Fruit fly (Drosophila melanogaster) whole organism, embryonic: ENCODE measurements around the gene CG10280.

Experiments used
- Abd-B ChIP-seq: fragments of 200-800 bp; sonication (Bioruptor generic); optimal IDR thresholded peaks from 2 replicates; lab custom pipeline; 2018; ENCODE audit warnings: missing biosample characterization, mild to moderate bottlenecking, missing genetic modification characterization, moderate library complexity
- CG11560 ChIP-seq: fragments of 200-800 bp; sonication (Bioruptor generic); IDR thresholded peaks from 3 replicates; pipeline ENCODE4 v1.3.6; 2022; ENCODE audit warnings: missing biosample characterization, missing genetic modification characterization
- CG12219 ChIP-seq: fragments of 200-800 bp; sonication (Bioruptor generic); optimal IDR thresholded peaks from 3 replicates; lab custom pipeline; 2018; ENCODE audit warnings: missing biosample characterization, mild to moderate bottlenecking, missing genetic modification characterization
- CG15011 ChIP-seq: fragments of 200-800 bp; sonication (Bioruptor generic); optimal IDR thresholded peaks from 3 replicates; lab custom pipeline; 2018; ENCODE audit warnings: missing biosample characterization, mild to moderate bottlenecking, missing genetic modification characterization
- CG15269 ChIP-seq: fragments of 200-800 bp; sonication (Bioruptor generic); optimal IDR thresholded peaks from 2 replicates; lab custom pipeline; 2018; ENCODE audit warnings: missing biosample characterization, mild to moderate bottlenecking, missing genetic modification characterization, moderate library complexity
- CG17912 ChIP-seq: fragments of 200-800 bp; sonication (Bioruptor generic); optimal IDR thresholded peaks from 2 replicates; lab custom pipeline; 2018; ENCODE audit warnings: missing biosample characterization, mild to moderate bottlenecking, missing genetic modification characterization
- CG18599 ChIP-seq: fragments of 200-800 bp; sonication (Bioruptor generic); optimal IDR thresholded peaks from 3 replicates; lab custom pipeline; 2017; ENCODE audit warnings: missing biosample characterization, missing genetic modification characterization, mild to moderate bottlenecking, moderate library complexity, missing genetic modification reagents
- CG2116 ChIP-seq: fragments of 200-800 bp; sonication (Bioruptor generic); optimal IDR thresholded peaks from 3 replicates; lab custom pipeline; 2018; ENCODE audit warnings: missing biosample characterization, mild to moderate bottlenecking, missing genetic modification characterization
- CG2712 ChIP-seq: fragments of 200-800 bp; optimal IDR thresholded peaks from 3 replicates; lab custom pipeline; 2019; ENCODE audit warnings: missing biosample characterization, mild to moderate bottlenecking, missing genetic modification characterization, moderate library complexity
- CG2889 ChIP-seq: fragments of 200-800 bp; sonication (Bioruptor generic); IDR thresholded peaks from 3 replicates; pipeline ENCODE4 v1.3.6; 2022; ENCODE audit warnings: missing biosample characterization, missing genetic modification characterization
- CG33213 ChIP-seq: fragments of 200-800 bp; sonication (Bioruptor generic); optimal IDR thresholded peaks from 3 replicates; lab custom pipeline; 2016; ENCODE audit warnings: missing biosample characterization, missing genetic modification characterization
- CG3726 ChIP-seq: fragments of 200-800 bp; sonication (Bioruptor generic); IDR thresholded peaks from 3 replicates; pipeline ENCODE4, ENCODE4 v1.3.6; 2022; ENCODE audit warnings: missing biosample characterization, missing genetic modification characterization
- CG42726 ChIP-seq: fragments of 200-800 bp; sonication (Bioruptor generic); IDR thresholded peaks from 2 replicates; pipeline ENCODE4 v1.3.6; 2022; ENCODE audit warnings: missing biosample characterization, missing genetic modification characterization; ENCODE audit not compliant: partially characterized antibody
- CG5245 ChIP-seq: fragments of 200-800 bp; sonication (Bioruptor generic); optimal IDR thresholded peaks from 3 replicates; lab custom pipeline; 2016; ENCODE audit warnings: missing biosample characterization, missing genetic modification characterization
- CG6689 ChIP-seq: fragments of 200-800 bp; sonication (Bioruptor generic); IDR thresholded peaks from 2 replicates; pipeline ENCODE4 v1.3.6; 2022; ENCODE audit warnings: missing biosample characterization, missing genetic modification characterization
- CG7839 ChIP-seq: fragments of 200-800 bp; sonication (Bioruptor generic); optimal IDR thresholded peaks from 3 replicates; lab custom pipeline; 2018; ENCODE audit warnings: missing biosample characterization, mild to moderate bottlenecking, missing genetic modification characterization, moderate library complexity
- CG9215 ChIP-seq: fragments of 200-800 bp; sonication (Bioruptor generic); IDR thresholded peaks from 2 replicates; pipeline ENCODE4 v1.3.6; 2022; ENCODE audit warnings: missing biosample characterization, missing genetic modification characterization
- Fer2 ChIP-seq: fragments of 200-800 bp; sonication (Bioruptor generic); optimal IDR thresholded peaks from 2 replicates; lab custom pipeline; 2018; ENCODE audit warnings: missing biosample characterization, mild to moderate bottlenecking, missing genetic modification characterization, moderate library complexity
- HLH4C ChIP-seq: fragments of 200-800 bp; sonication (Bioruptor generic); IDR thresholded peaks from 3 replicates; pipeline ENCODE4 v1.3.6; 2022; ENCODE audit warnings: missing biosample characterization, missing genetic modification characterization; ENCODE audit not compliant: partially characterized antibody
- Mad ChIP-seq: fragments of 200-800 bp; sonication (Bioruptor generic); optimal IDR thresholded peaks from 2 replicates; lab custom pipeline; 2016; ENCODE audit warnings: missing biosample characterization, missing genetic modification characterization
- Neu2 ChIP-seq: fragments of 200-800 bp; sonication (Bioruptor generic); optimal IDR thresholded peaks from 3 replicates; lab custom pipeline; 2016; ENCODE audit warnings: missing biosample characterization, missing genetic modification characterization, borderline replicate concordance
- Nf-YC ChIP-seq: fragments of 200-800 bp; optimal IDR thresholded peaks from 3 replicates; lab custom pipeline; 2019; ENCODE audit warnings: missing biosample characterization, mild to moderate bottlenecking, missing genetic modification characterization, moderate library complexity
- Oaz ChIP-seq: fragments of 200-800 bp; sonication (Bioruptor generic); IDR thresholded peaks from 2 replicates; pipeline ENCODE4 v1.3.6; 2022; ENCODE audit warnings: missing biosample characterization, missing genetic modification characterization
- Side ChIP-seq: fragments of 200-800 bp; sonication (Bioruptor generic); optimal IDR thresholded peaks from 2 replicates; lab custom pipeline; 2016; ENCODE audit warnings: missing biosample characterization, missing genetic modification characterization
- Six4 ChIP-seq: fragments of 200-800 bp; sonication (Bioruptor generic); optimal IDR thresholded peaks from 2 replicates; lab custom pipeline; 2016; ENCODE audit warnings: missing biosample characterization, missing genetic modification characterization
- Sox102F ChIP-seq: fragments of 200-800 bp; sonication (Bioruptor generic); optimal IDR thresholded peaks from 2 replicates; lab custom pipeline; 2018; ENCODE audit warnings: missing biosample characterization, mild to moderate bottlenecking, missing genetic modification characterization, moderate library complexity
- Spps ChIP-seq: fragments of 200-800 bp; sonication (Bioruptor generic); optimal IDR thresholded peaks from 2 replicates; lab custom pipeline; 2018; ENCODE audit warnings: missing biosample characterization, mild to moderate bottlenecking, missing genetic modification characterization
- Sry-β ChIP-seq: fragments of 200-800 bp; sonication (Bioruptor generic); optimal IDR thresholded peaks from 2 replicates; lab custom pipeline; 2018; ENCODE audit warnings: missing biosample characterization, mild to moderate bottlenecking, missing genetic modification characterization, moderate library complexity
- amos ChIP-seq: fragments of 200-800 bp; sonication (Bioruptor generic); IDR thresholded peaks from 2 replicates; pipeline ENCODE4 v1.3.6; 2022; ENCODE audit warnings: missing biosample characterization, missing genetic modification characterization; ENCODE audit not compliant: partially characterized antibody
- ato ChIP-seq: fragments of 200-800 bp; sonication (Bioruptor generic); IDR thresholded peaks from 2 replicates; pipeline ENCODE4 v1.3.6; 2022; ENCODE audit warnings: missing biosample characterization, missing genetic modification characterization; ENCODE audit not compliant: partially characterized antibody
- cas ChIP-seq: fragments of 200-800 bp; sonication (Bioruptor generic); IDR thresholded peaks from 2 replicates; pipeline ENCODE4 v1.3.6; 2022; ENCODE audit warnings: missing biosample characterization, missing genetic modification characterization
- caup ChIP-seq: fragments of 200-800 bp; sonication (Bioruptor generic); optimal IDR thresholded peaks from 3 replicates; lab custom pipeline; 2017; ENCODE audit warnings: missing biosample characterization, mild to moderate bottlenecking, missing genetic modification characterization, moderate library complexity; ENCODE audit not compliant: severe bottlenecking
- chn ChIP-seq: fragments of 200-800 bp; sonication (Bioruptor generic); optimal IDR thresholded peaks from 2 replicates; lab custom pipeline; 2016; ENCODE audit warnings: missing biosample characterization, missing genetic modification characterization
- dati ChIP-seq: fragments of 200-800 bp; sonication (Bioruptor generic); IDR thresholded peaks from 2 replicates; pipeline ENCODE4 v1.3.6; 2022; ENCODE audit warnings: missing biosample characterization, missing genetic modification characterization
- dpn ChIP-seq, 2 experiments: fragments of 200-800 bp; sonication (Bioruptor generic); optimal IDR thresholded peaks; 3 replicates each; lab custom pipeline; 2016; ENCODE audit warnings: missing biosample characterization in 2 of 2, missing genetic modification characterization in 2 of 2
- fd64A ChIP-seq: fragments of 200-800 bp; sonication (Bioruptor generic); optimal IDR thresholded peaks from 3 replicates; lab custom pipeline; 2018; ENCODE audit warnings: missing biosample characterization, mild to moderate bottlenecking, missing genetic modification characterization
- ftz-f1 ChIP-seq: fragments of 200-800 bp; sonication (Bioruptor generic); optimal IDR thresholded peaks from 2 replicates; lab custom pipeline; 2016; ENCODE audit warnings: missing biosample characterization, missing genetic modification characterization
- hth ChIP-seq: fragments of >200 bp; optimal IDR thresholded peaks from 2 replicates; lab custom pipeline; 2017; ENCODE audit warnings: inconsistent platforms
- lab ChIP-seq: fragments of 200-800 bp; sonication (Bioruptor generic); optimal IDR thresholded peaks from 3 replicates; lab custom pipeline; 2017; ENCODE audit warnings: missing biosample characterization, missing genetic modification characterization, mild to moderate bottlenecking, moderate library complexity, missing genetic modification reagents
- pfk ChIP-seq: fragments of 200-800 bp; sonication (Bioruptor generic); optimal IDR thresholded peaks from 2 replicates; lab custom pipeline; 2018; ENCODE audit warnings: missing biosample characterization, mild to moderate bottlenecking, missing genetic modification characterization, moderate library complexity
- prd ChIP-seq, 3 experiments: fragments of >200 bp in 2 of 3; fragments of 200-800 bp in 1 of 3; sonication (Bioruptor generic) in 1 of 3; optimal IDR thresholded peaks in 2 of 3; IDR thresholded peaks in 1 of 3; 2 replicates in 2 of 3; 3 replicates in 1 of 3; pipeline versions ENCODE4 v1.3.6 to Lab custom; 2017 to 2022; ENCODE audit warnings: missing biosample characterization in 1 of 3, missing genetic modification characterization in 1 of 3
- ranshi ChIP-seq: fragments of 200-800 bp; sonication (Bioruptor generic); IDR thresholded peaks from 2 replicates; pipeline ENCODE4 v1.3.6; 2022; ENCODE audit warnings: missing biosample characterization, missing genetic modification characterization
- ro ChIP-seq: fragments of 200-800 bp; sonication (Bioruptor generic); IDR thresholded peaks from 2 replicates; pipeline ENCODE4 v1.3.6; 2022; ENCODE audit warnings: missing biosample characterization, missing genetic modification characterization
- slou ChIP-seq: fragments of 200-800 bp; sonication (Bioruptor generic); optimal IDR thresholded peaks from 3 replicates; lab custom pipeline; 2016; ENCODE audit warnings: missing biosample characterization, missing genetic modification characterization
- tx ChIP-seq: fragments of 200-800 bp; sonication (Bioruptor generic); optimal IDR thresholded peaks from 2 replicates; lab custom pipeline; 2016; ENCODE audit warnings: missing biosample characterization, missing genetic modification characterization
- wek ChIP-seq: fragments of 200-800 bp; sonication (Bioruptor generic); optimal IDR thresholded peaks from 3 replicates; lab custom pipeline; 2018; ENCODE audit warnings: missing biosample characterization, mild to moderate bottlenecking, missing genetic modification characterization, moderate library complexity
- z ChIP-seq: fragments of 200-800 bp; sonication (Bioruptor generic); IDR thresholded peaks from 3 replicates; pipeline ENCODE4 v1.3.6; 2022; ENCODE audit warnings: missing biosample characterization, missing genetic modification characterization
- zfh1 ChIP-seq: fragments of 200-800 bp; sonication (Bioruptor generic); IDR thresholded peaks from 3 replicates; pipeline ENCODE4 v1.3.6; 2022; ENCODE audit warnings: missing biosample characterization, missing genetic modification characterization

Gene CG10280

DNA sequence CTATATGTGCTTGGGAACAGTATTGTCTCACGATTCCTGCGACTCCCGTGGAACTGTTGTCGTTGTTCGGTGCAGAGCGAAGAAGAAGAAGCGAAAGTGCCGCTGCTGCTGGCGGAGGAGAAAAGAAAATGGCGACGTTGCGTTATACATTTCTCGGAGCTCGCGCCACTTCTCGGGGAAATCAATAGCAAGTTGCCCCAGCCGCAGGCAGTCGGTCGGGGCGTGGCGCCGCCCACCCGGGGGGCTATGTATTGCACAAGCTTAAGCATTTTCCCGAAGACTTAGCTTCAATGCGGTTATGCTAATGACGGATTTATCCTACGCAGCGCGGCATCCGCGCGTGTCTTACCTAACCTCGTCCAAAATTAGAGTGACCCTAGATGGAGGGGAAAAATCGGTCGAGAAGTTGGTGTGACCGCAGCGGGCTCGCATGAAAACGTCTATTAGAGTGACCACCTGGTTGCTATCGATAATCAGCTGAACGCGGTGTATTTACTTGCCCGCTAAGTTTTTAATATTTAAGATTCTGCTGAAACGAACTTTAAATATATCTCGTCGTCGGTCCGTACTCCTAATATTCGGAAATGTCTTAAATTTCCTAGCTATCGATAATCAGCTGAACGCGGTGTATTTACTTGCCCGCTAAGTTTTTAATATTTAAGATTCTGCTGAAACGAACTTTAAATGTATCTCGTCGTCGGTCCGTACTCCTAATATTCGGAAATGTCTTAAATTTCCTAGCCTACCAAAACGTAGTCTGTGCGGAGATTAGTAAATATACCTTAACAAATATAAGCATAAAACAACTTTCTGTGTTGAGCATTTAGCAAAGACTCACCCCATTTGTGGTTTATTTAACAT lies 3.3 kb downstream of the CG10280 start, which contains the start of gene Rm62 (continued):
- no peak for TF ChIP-seq hth
- no peak for TF ChIP-seq tx (GFP tag; lab: Kevin White, UChicago)
- 0 out of 2 replicates have a peak, but pooled peaks have one; percentile 10 for TF ChIP-seq Oaz
- no peak for TF ChIP-seq dpn (GFP tag; optimal IDR thresholded peaks at IDR 0.05; lab: Kevin White, UChicago)
- no peak for TF ChIP-seq Spps (tag; lab: Kevin White, UChicago)
- peak; percentile 66 for TF ChIP-seq CG2116 (GFP tag; lab: Kevin White, UChicago)
- no peak for TF ChIP-seq cas (GFP tag; lab: Robert Waterston, UW)
- no peak for TF ChIP-seq CG42726 (GFP tag; lab: Robert Waterston, UW)
- peak; percentile 28; the same call in 1 of the 3 replicates for TF ChIP-seq zfh1 (GFP tag; lab: Robert Waterston, UW)
- peak; percentile 35 for TF ChIP-seq caup
- no peak for TF ChIP-seq CG33213 (GFP tag; lab: Kevin White, UChicago)
- TF ChIP-seq ro (GFP tag; lab: Robert Waterston, UW), result no peak
- TF ChIP-seq ato (GFP tag; lab: Robert Waterston, UW), result 0 out of 2 replicates have a peak, but pooled peaks have one; percentile 45
- no peak for TF ChIP-seq CG12219
- TF ChIP-seq CG7839 (tag; lab: Kevin White, UChicago), result peak; percentile 18
- TF ChIP-seq CG5245 (GFP tag; lab: Kevin White, UChicago), result no peak
- TF ChIP-seq Abd-B (GFP tag; lab: Kevin White, UChicago), result no peak
- peak; percentile 18 for TF ChIP-seq CG15269 (tag; lab: Kevin White, UChicago)
- no peak for TF ChIP-seq prd (optimal IDR thresholded peaks at IDR 0.05; lab: Kevin White, UChicago)
- TF ChIP-seq prd (GFP tag; IDR thresholded peaks at IDR 0.05; lab: Robert Waterston, UW), result no peak
- TF ChIP-seq CG6689 (GFP tag; lab: Robert Waterston, UW), result no peak
- TF ChIP-seq Mad (GFP tag; lab: Kevin White, UChicago), result no peak
- TF ChIP-seq slou (GFP tag; lab: Kevin White, UChicago), result no peak
- peak; percentile 62 for TF ChIP-seq lab (GFP tag; lab: Kevin White, UChicago)
- TF ChIP-seq Sox102F (GFP tag; lab: Kevin White, UChicago), result no peak
- TF ChIP-seq ranshi (GFP tag; lab: Robert Waterston, UW), result no peak
- no peak for TF ChIP-seq CG15011 (GFP tag; lab: Kevin White, UChicago)
- no peak for TF ChIP-seq dati
- no peak for TF ChIP-seq Sry-β
- peak; percentile 20 for TF ChIP-seq Nf-YC (tag; lab: Kevin White, UChicago)
- no peak for TF ChIP-seq CG9215 (GFP tag; lab: Robert Waterston, UW)
- peak; percentile 8 for TF ChIP-seq CG2712
- TF ChIP-seq Fer2 (tag; lab: Kevin White, UChicago), result no peak
- peak; percentile 31 for TF ChIP-seq CG17912 (GFP tag; lab: Kevin White, UChicago)
- TF ChIP-seq Neu2, result no peak
- TF ChIP-seq ftz-f1, result peak; percentile 36
- TF ChIP-seq pfk (GFP tag; lab: Kevin White, UChicago), result no peak
- peak; percentile 43 for TF ChIP-seq wek (GFP tag; lab: Kevin White, UChicago)
- no peak for TF ChIP-seq CG2889
- peak; percentile 14 for TF ChIP-seq chn (GFP tag; lab: Kevin White, UChicago)
- TF ChIP-seq Six4, result no peak
- no peak for TF ChIP-seq CG11560
- no peak for TF ChIP-seq CG18599 (GFP tag; lab: Kevin White, UChicago)
- peak; percentile 61; the same call in 2 of the 3 replicates for TF ChIP-seq HLH4C
- TF ChIP-seq z, result no peak
- TF ChIP-seq fd64A (GFP tag; lab: Kevin White, UChicago), result peak; percentile 39
- no peak for TF ChIP-seq Side (GFP tag; lab: Kevin White, UChicago)
- TF ChIP-seq CG3726 (GFP tag; lab: Robert Waterston, UW), result no peak
- TF ChIP-seq amos (GFP tag; lab: Robert Waterston, UW), result peak; percentile 59; the same call in 1 of the 2 replicates
